Worm (Caenorhabditis elegans) whole organism, L3 larva: ENCODE data around the gene npr-18.
A peak's percentile ranks its signal among the peaks of the same experiment; 100 is the strongest.

Source experiments
- ZK546.5 ChIP-seq: sonication (generic microtip); optimal IDR thresholded peaks from 2 replicates; lab custom pipeline; 2017; ENCODE audit warnings: missing biosample characterization, missing genetic modification characterization
- aly-2 ChIP-seq: fragments of 150-350 bp; optimal IDR thresholded peaks from 2 replicates; lab custom pipeline; 2014; ENCODE audit warnings: missing biosample characterization, missing genetic modification characterization
- ceh-16 ChIP-seq: sonication (generic microtip); optimal IDR thresholded peaks from 2 replicates; lab custom pipeline; 2017; ENCODE audit warnings: missing biosample characterization, missing genetic modification characterization
- ceh-28 ChIP-seq: fragments of 150-350 bp; optimal IDR thresholded peaks from 2 replicates; lab custom pipeline; 2014; ENCODE audit warnings: missing biosample characterization, missing genetic modification reagents, missing genetic modification characterization
- ceh-82 ChIP-seq: fragments of 150-350 bp; optimal IDR thresholded peaks from 2 replicates; lab custom pipeline; 2014; ENCODE audit warnings: missing biosample characterization, missing genetic modification characterization
- ceh-9 ChIP-seq: sonication (generic microtip); optimal IDR thresholded peaks from 2 replicates; lab custom pipeline; 2018; ENCODE audit warnings: missing biosample characterization, missing genetic modification characterization
- daf-12 ChIP-seq: fragments of 150-350 bp; optimal IDR thresholded peaks from 2 replicates; lab custom pipeline; 2014; ENCODE audit warnings: missing biosample characterization, missing genetic modification reagents, missing genetic modification characterization
- egl-27 ChIP-seq: sonication (generic microtip); optimal IDR thresholded peaks from 4 replicates; lab custom pipeline; 2017; ENCODE audit warnings: missing biosample characterization, missing genetic modification reagents, missing genetic modification characterization
- egl-5 ChIP-seq: fragments of 150-350 bp; optimal IDR thresholded peaks from 2 replicates; lab custom pipeline; 2017; ENCODE audit warnings: missing biosample characterization, missing genetic modification reagents, missing genetic modification characterization, inconsistent platforms
- elt-2 ChIP-seq: sonication (generic microtip); optimal IDR thresholded peaks from 2 replicates; lab custom pipeline; 2016; ENCODE audit warnings: missing genetic modification reagents, mild to moderate bottlenecking, missing genetic modification characterization, missing compliant biosample characterization
- elt-3 ChIP-seq, 3 experiments: fragments of 150-350 bp in 1 of 3; sonication (generic microtip) in 2 of 3; optimal IDR thresholded peaks; 2 replicates in 2 of 3; 4 replicates in 1 of 3; lab custom pipeline; 2014 to 2017; ENCODE audit warnings: missing biosample characterization in 3 of 3, missing genetic modification characterization in 3 of 3
- eor-1 ChIP-seq, 2 experiments: fragments of 150-350 bp; optimal IDR thresholded peaks; 2 replicates each; lab custom pipeline; 2014 to 2018; ENCODE audit warnings: missing biosample characterization in 2 of 2, missing genetic modification characterization in 2 of 2
- fkh-10 ChIP-seq: sonication (generic microtip); optimal IDR thresholded peaks from 2 replicates; lab custom pipeline; 2017; ENCODE audit warnings: missing biosample characterization, missing genetic modification reagents, missing genetic modification characterization
- fos-1 ChIP-seq: fragments of 150-350 bp; optimal IDR thresholded peaks from 2 replicates; lab custom pipeline; 2014; ENCODE audit warnings: missing biosample characterization, missing genetic modification characterization
- jun-1 ChIP-seq: fragments of 150-350 bp; optimal IDR thresholded peaks from 2 replicates; lab custom pipeline; 2014; ENCODE audit warnings: missing biosample characterization, missing genetic modification reagents, missing genetic modification characterization
- nfya-1 ChIP-seq: sonication (generic microtip); optimal IDR thresholded peaks from 2 replicates; lab custom pipeline; 2017; ENCODE audit warnings: missing genetic modification characterization, mild to moderate bottlenecking, missing compliant biosample characterization, antibody characterized with exemption, moderate library complexity; ENCODE audit not compliant: insufficient read depth
- nhr-12 ChIP-seq: fragments of 150-350 bp; optimal IDR thresholded peaks from 2 replicates; lab custom pipeline; 2014; ENCODE audit warnings: missing biosample characterization, missing genetic modification characterization
- nhr-23 ChIP-seq: fragments of 150-350 bp; optimal IDR thresholded peaks from 2 replicates; lab custom pipeline; 2014; ENCODE audit warnings: missing biosample characterization, missing genetic modification reagents, missing genetic modification characterization
- nhr-237 ChIP-seq: fragments of 150-350 bp; optimal IDR thresholded peaks from 2 replicates; lab custom pipeline; 2014; ENCODE audit warnings: missing biosample characterization, missing genetic modification characterization
- nhr-25 ChIP-seq: sonication (generic microtip); optimal IDR thresholded peaks from 2 replicates; lab custom pipeline; 2017; ENCODE audit warnings: missing biosample characterization, missing genetic modification characterization
- nhr-28 ChIP-seq: fragments of 150-350 bp; optimal IDR thresholded peaks from 2 replicates; lab custom pipeline; 2014; ENCODE audit warnings: missing biosample characterization, missing genetic modification characterization
- nhr-43 ChIP-seq: sonication (generic microtip); optimal IDR thresholded peaks from 2 replicates; lab custom pipeline; 2016; ENCODE audit warnings: mild to moderate bottlenecking, missing genetic modification characterization, missing compliant biosample characterization; ENCODE audit not compliant: poor library complexity, severe bottlenecking
- nhr-67 ChIP-seq: fragments of 150-350 bp; optimal IDR thresholded peaks from 2 replicates; lab custom pipeline; 2014; ENCODE audit warnings: missing biosample characterization, missing genetic modification characterization
- nhr-76 ChIP-seq: fragments of 150-350 bp; sonication (generic microtip); optimal IDR thresholded peaks from 5 replicates; lab custom pipeline; 2014; ENCODE audit warnings: missing biosample characterization, missing genetic modification characterization
- nhr-77 ChIP-seq: fragments of 150-350 bp; optimal IDR thresholded peaks from 2 replicates; lab custom pipeline; 2014; ENCODE audit warnings: missing biosample characterization, missing genetic modification characterization
- pha-4 ChIP-seq: fragments of 150-350 bp; optimal IDR thresholded peaks from 2 replicates; lab custom pipeline; 2014; ENCODE audit warnings: missing biosample characterization, missing genetic modification reagents, missing genetic modification characterization
- pqm-1 ChIP-seq: fragments of 150-350 bp; optimal IDR thresholded peaks from 2 replicates; lab custom pipeline; 2017; ENCODE audit warnings: missing biosample characterization, missing genetic modification characterization, inconsistent platforms
- sea-2 ChIP-seq: fragments of 150-350 bp; sonication (generic microtip); optimal IDR thresholded peaks from 4 replicates; lab custom pipeline; 2014; ENCODE audit warnings: missing biosample characterization, missing genetic modification reagents, missing genetic modification characterization
- skn-1 ChIP-seq: fragments of 150-350 bp; optimal IDR thresholded peaks from 2 replicates; lab custom pipeline; 2014; ENCODE audit warnings: missing biosample characterization, missing genetic modification characterization
- snpc-4 ChIP-seq: fragments of 150-350 bp; optimal IDR thresholded peaks from 2 replicates; lab custom pipeline; 2014; ENCODE audit warnings: missing biosample characterization, missing genetic modification characterization
- tbx-2 ChIP-seq: sonication (generic microtip); optimal IDR thresholded peaks from 2 replicates; lab custom pipeline; 2016; ENCODE audit warnings: mild to moderate bottlenecking, missing genetic modification characterization, missing compliant biosample characterization
- unc-39 ChIP-seq: sonication (generic microtip); optimal IDR thresholded peaks from 4 replicates; lab custom pipeline; 2017; ENCODE audit warnings: missing biosample characterization, missing genetic modification characterization
- unc-62 ChIP-seq: fragments of 150-350 bp; sonication (generic microtip); optimal IDR thresholded peaks from 4 replicates; lab custom pipeline; 2014; ENCODE audit warnings: missing biosample characterization, missing genetic modification reagents, missing genetic modification characterization
- zag-1 ChIP-seq: fragments of 150-350 bp; optimal IDR thresholded peaks from 2 replicates; lab custom pipeline; 2014; ENCODE audit warnings: missing biosample characterization, missing genetic modification characterization
- ztf-11 ChIP-seq: fragments of 150-350 bp; optimal IDR thresholded peaks from 2 replicates; lab custom pipeline; 2014; ENCODE audit warnings: missing biosample characterization, missing genetic modification characterization
- ztf-4 ChIP-seq: fragments of 150-350 bp; optimal IDR thresholded peaks from 2 replicates; lab custom pipeline; 2014; ENCODE audit warnings: missing biosample characterization, missing genetic modification characterization

Gene npr-18

ce11 chrX:9690445-9690844 is at the start of gene npr-18:
Gene npr-18, plus strand, starts transcription at chrX:9690745.
- TF ChIP-seq elt-3 (tag; optimal IDR thresholded peaks at IDR 0.05; lab: Kevin White, UChicago) (no peak), ceh-16 (tag; lab: Kevin White, UChicago) (no peak), zag-1 (no peak), daf-12 (no peak), ztf-11 (tag; lab: Kevin White, UChicago) (no peak), nhr-12 (tag; lab: Kevin White, UChicago) (no peak), fkh-10 (GFP tag; lab: Kevin White, UChicago) (no peak), nhr-43 (tag; lab: Kevin White, UChicago) (no peak), pqm-1 (tag; lab: Kevin White, UChicago) (no peak), skn-1 (tag; lab: Kevin White, UChicago) (no peak), ceh-9 (no peak), nhr-28 (tag; lab: Kevin White, UChicago) (no peak)

ce11 chrX:9640902-9641301 is 49.6 kb upstream of the npr-18 start:
- no peak for TF ChIP-seq ceh-82 (tag; lab: Kevin White, UChicago)
- TF ChIP-seq egl-5 (tag; lab: Kevin White, UChicago) = no peak
- no peak for TF ChIP-seq ZK546.5 (tag; lab: Kevin White, UChicago)

- peak; percentile 29 for TF ChIP-seq nhr-25 (tag; lab: Kevin White, UChicago)
- TF ChIP-seq nhr-23 = peak; percentile 73
- no peak for TF ChIP-seq nhr-76 (tag; lab: Kevin White, UChicago)
- TF ChIP-seq jun-1 = no peak
- no peak for TF ChIP-seq eor-1 (tag; optimal IDR thresholded peaks at IDR 0.05; lab: Kevin White, UChicago)
- no peak for TF ChIP-seq nfya-1 (tag; lab: Kevin White, UChicago)
- peak; percentile 35 for TF ChIP-seq egl-5 (tag; lab: Kevin White, UChicago)
- TF ChIP-seq unc-39 (tag; lab: Kevin White, UChicago) = no peak
- no peak for TF ChIP-seq nhr-12 (tag; lab: Kevin White, UChicago)
- no peak for TF ChIP-seq skn-1 (tag; lab: Kevin White, UChicago)
- TF ChIP-seq pqm-1 (tag; lab: Kevin White, UChicago) = no peak
- TF ChIP-seq fkh-10 (GFP tag; lab: Kevin White, UChicago) = no peak
- TF ChIP-seq ceh-16 (tag; lab: Kevin White, UChicago) = no peak
- TF ChIP-seq ztf-11 (tag; lab: Kevin White, UChicago) = no peak
- TF ChIP-seq fos-1 (tag; lab: Kevin White, UChicago) = no peak
- TF ChIP-seq ceh-28 = no peak
Observed at ce11 chrX:9642775-9643461, 47.6 kb upstream of the npr-18 start.

- TF ChIP-seq nhr-67 (no peak), fkh-10 (GFP tag; lab: Kevin White, UChicago) (peak; percentile 89), ceh-28 (no peak), nfya-1 (tag; lab: Kevin White, UChicago) (peak; percentile 6), snpc-4 (tag; lab: Kevin White, UChicago) (no peak)
- TF ChIP-seq, all 47 proteins: peak for 2
Observed at ce11 chrX:9648098-9648574, 42.4 kb upstream of the npr-18 start, which contains the start of gene F34H10.4. Gene F34H10.4, plus strand, starts transcription at chrX:9648524.

ce11 chrX:9653016-9653415 is 37.5 kb upstream of the npr-18 start, which contains the start of gene aex-2:
Gene aex-2, minus strand, starts transcription at chrX:9653116.
- TF ChIP-seq nhr-43 (tag; lab: Kevin White, UChicago) = no peak
- no peak for TF ChIP-seq eor-1 (tag; optimal IDR thresholded peaks at IDR 0.05; lab: Kevin White, UChicago)
- TF ChIP-seq pqm-1 (tag; lab: Kevin White, UChicago) = no peak
- no peak for TF ChIP-seq nhr-77
- TF ChIP-seq nhr-237 (tag; lab: Kevin White, UChicago) = no peak
- no peak for TF ChIP-seq nhr-25 (tag; lab: Kevin White, UChicago)
- TF ChIP-seq nhr-67 = no peak
- TF ChIP-seq nfya-1 (tag; lab: Kevin White, UChicago) = no peak
- TF ChIP-seq pha-4 (tag; lab: Kevin White, UChicago) = no peak
- TF ChIP-seq unc-62 (GFP tag; lab: Kevin White, UChicago) = no peak
- TF ChIP-seq sea-2 (GFP tag; lab: Kevin White, UChicago) = no peak
- no peak for TF ChIP-seq elt-2 (tag; lab: Kevin White, UChicago)
- TF ChIP-seq aly-2 (tag; lab: Kevin White, UChicago) = no peak
- TF ChIP-seq egl-5 (tag; lab: Kevin White, UChicago) = no peak
- no peak for TF ChIP-seq ztf-11 (tag; lab: Kevin White, UChicago)
- TF ChIP-seq nhr-12 (tag; lab: Kevin White, UChicago) = no peak
- no peak for TF ChIP-seq ceh-28
- no peak for TF ChIP-seq egl-27
- no peak for TF ChIP-seq tbx-2 (tag; lab: Kevin White, UChicago)
- no peak for TF ChIP-seq ztf-4
